Fruit fly (Drosophila melanogaster) whole organism, prepupa: ENCODE data around the gene CG14321.

Source experiments
- CG15336 ChIP-seq: fragments of 200-800 bp; sonication (Bioruptor generic); IDR thresholded peaks from 2 replicates; pipeline ENCODE4 v1.3.6; 2022; ENCODE audit warnings: missing biosample characterization, missing genetic modification characterization
- CG34406 ChIP-seq: fragments of 200-800 bp; sonication (Bioruptor generic); optimal IDR thresholded peaks from 3 replicates; lab custom pipeline; 2016; ENCODE audit warnings: missing biosample characterization, missing genetic modification characterization
- CG6808 ChIP-seq: fragments of 200-800 bp; sonication (Bioruptor generic); optimal IDR thresholded peaks from 3 replicates; lab custom pipeline; 2017; ENCODE audit warnings: missing biosample characterization, missing genetic modification characterization, mild to moderate bottlenecking, moderate library complexity, missing genetic modification reagents
- CG8119 ChIP-seq: fragments of 200-800 bp; sonication (Bioruptor generic); IDR thresholded peaks from 3 replicates; pipeline ENCODE4 v1.3.6; 2022; ENCODE audit warnings: missing biosample characterization, missing genetic modification characterization
- CG8632 ChIP-seq: fragments of 200-800 bp; sonication (Bioruptor generic); optimal IDR thresholded peaks from 3 replicates; lab custom pipeline; 2016; ENCODE audit warnings: missing biosample characterization, missing genetic modification characterization
- Eip75B ChIP-seq: fragments of 200-800 bp; sonication (Bioruptor generic); optimal IDR thresholded peaks from 3 replicates; lab custom pipeline; 2016; ENCODE audit warnings: missing biosample characterization, missing genetic modification characterization
- Hr39 ChIP-seq: fragments of 200-800 bp; sonication (Bioruptor generic); optimal IDR thresholded peaks from 2 replicates; lab custom pipeline; 2016; ENCODE audit warnings: missing biosample characterization, missing genetic modification characterization
- acj6 ChIP-seq: fragments of 200-800 bp; sonication (Bioruptor generic); optimal IDR thresholded peaks from 3 replicates; lab custom pipeline; 2016; ENCODE audit warnings: missing biosample characterization, missing genetic modification characterization
- fkh ChIP-seq: fragments of 200-800 bp; sonication (Bioruptor generic); optimal IDR thresholded peaks from 3 replicates; lab custom pipeline; 2017; ENCODE audit warnings: missing biosample characterization, mild to moderate bottlenecking, missing genetic modification characterization, moderate library complexity

The CG14321 gene

dm6 chr3R:17781371-17781770 lies 48.0 kb downstream of the CG14321 start (continued):
- TF ChIP-seq CG6808 (GFP tag; lab: Kevin White, UChicago) (no peak), CG8632 (GFP tag; lab: Kevin White, UChicago) (no peak), fkh (GFP tag; lab: Kevin White, UChicago) (peak; percentile 29), CG15336 (GFP tag; lab: Robert Waterston, UW) (peak; percentile 81), CG34406 (GFP tag; lab: Kevin White, UChicago) (peak; percentile 3), Eip75B (GFP tag; lab: Kevin White, UChicago) (peak; percentile 60), acj6 (GFP tag; lab: Kevin White, UChicago) (peak; percentile 41)
- TF ChIP-seq, all 60 proteins: peak for 39

- TF ChIP-seq CG34406 (GFP tag; lab: Kevin White, UChicago) (no peak), CG8119 (GFP tag; lab: Robert Waterston, UW) (no peak), Hr39 (no peak), CG15336 (GFP tag; lab: Robert Waterston, UW) (peak; percentile 43; the same call in 1 of the 2 replicates)
Measured at dm6 chr3R:17783144-17783543, 49.7 kb downstream of the CG14321 start.
